Worm (Caenorhabditis elegans) whole organism, L1 larva: ENCODE data around the gene C49F8.14.

Experiments used
- ama-1 ChIP-seq: fragments of 150-350 bp; optimal IDR thresholded peaks from 2 replicates; lab custom pipeline; 2014
- blmp-1 ChIP-seq: fragments of 150-350 bp; optimal IDR thresholded peaks from 2 replicates; lab custom pipeline; 2014; ENCODE audit warnings: missing biosample characterization, missing genetic modification characterization
- efl-1 ChIP-seq, 4 experiments: fragments of 150-350 bp; optimal IDR thresholded peaks in 3 of 4; peaks in 1 of 4; 1 replicate in 1 of 4; 2 replicates in 3 of 4; lab custom pipeline; 2014; ENCODE audit warnings: missing biosample characterization in 2 of 4, missing genetic modification characterization in 2 of 4, missing genetic modification reagents in 2 of 4
- efl-3 ChIP-seq: fragments of 200-800 bp; sonication (Bioruptor generic); optimal IDR thresholded peaks from 2 replicates; lab custom pipeline; 2018; ENCODE audit warnings: mild to moderate bottlenecking, missing genetic modification characterization, missing compliant biosample characterization
- isw-1 ChIP-seq: fragments of 200-800 bp; sonication (Bioruptor generic); IDR thresholded peaks from 2 replicates; pipeline ENCODE4 v1.3.6; 2022; ENCODE audit warnings: missing genetic modification characterization, missing compliant biosample characterization
- mab-9 ChIP-seq: fragments of 200-800 bp; sonication (Bioruptor generic); IDR thresholded peaks from 2 replicates; pipeline ENCODE4 v1.3.6; 2022; ENCODE audit warnings: missing genetic modification reagents, missing genetic modification characterization, missing compliant biosample characterization
- mdl-1 ChIP-seq, 2 experiments: fragments of 150-350 bp; optimal IDR thresholded peaks; 2 replicates each; lab custom pipeline; 2014 to 2017; ENCODE audit warnings: missing biosample characterization in 2 of 2, missing genetic modification characterization in 2 of 2, inconsistent platforms in 1 of 2
- nhr-237 ChIP-seq: fragments of 150-350 bp; optimal IDR thresholded peaks from 2 replicates; lab custom pipeline; 2014; ENCODE audit warnings: missing biosample characterization, missing genetic modification characterization
- nhr-47 ChIP-seq: sonication (generic microtip); optimal IDR thresholded peaks from 2 replicates; lab custom pipeline; 2016; ENCODE audit warnings: mild to moderate bottlenecking, missing genetic modification characterization, moderate library complexity, missing compliant biosample characterization
- nhr-77 ChIP-seq: fragments of 150-350 bp; optimal IDR thresholded peaks from 2 replicates; lab custom pipeline; 2014; ENCODE audit warnings: missing biosample characterization, missing genetic modification characterization
- nhr-90 ChIP-seq: sonication (generic microtip); optimal IDR thresholded peaks from 2 replicates; lab custom pipeline; 2016; ENCODE audit warnings: mild to moderate bottlenecking, missing genetic modification characterization, missing compliant biosample characterization; ENCODE audit not compliant: poor library complexity
- sptf-1 ChIP-seq: fragments of 150-350 bp; optimal IDR thresholded peaks from 2 replicates; lab custom pipeline; 2014; ENCODE audit warnings: missing biosample characterization, missing genetic modification characterization
- unc-62 ChIP-seq: fragments of 150-350 bp; optimal IDR thresholded peaks from 2 replicates; lab custom pipeline; 2014; ENCODE audit warnings: missing biosample characterization, missing genetic modification reagents, missing genetic modification characterization
- zag-1 ChIP-seq: fragments of 150-350 bp; optimal IDR thresholded peaks from 2 replicates; lab custom pipeline; 2014; ENCODE audit warnings: missing biosample characterization, missing genetic modification characterization

ce11 chrX:13337728-13338127 lies 39.0 kb downstream of the C49F8.14 start, which contains the start of gene ptr-24:
- TF ChIP-seq nhr-237 (tag; lab: Kevin White, UChicago) (no peak), ama-1 (no peak), efl-3 (no peak), mab-9 (GFP tag; lab: Robert Waterston, UW) (no peak), isw-1 (GFP tag; lab: Robert Waterston, UW) (no peak), nhr-47 (tag; lab: Kevin White, UChicago) (no peak), nhr-77 (no peak), efl-1 (optimal IDR thresholded peaks at IDR 0.05; lab: Kevin White, UChicago) (no peak), efl-1 (GFP tag; optimal IDR thresholded peaks at IDR 0.05 in 1 of 2; lab: Kevin White, UChicago) (no peak), sptf-1 (no peak), unc-62 (GFP tag; lab: Kevin White, UChicago) (no peak), zag-1 (tag; lab: Kevin White, UChicago) (no peak), blmp-1 (tag; lab: Kevin White, UChicago) (no peak), mdl-1 (tag; optimal IDR thresholded peaks at IDR 0.05; lab: Kevin White, UChicago) (no peak), nhr-90 (tag; lab: Kevin White, UChicago) (no peak)
